Worm (Caenorhabditis elegans): ENCODE results near the gene ZK250.2.
"Not testable (repeated sequence)": the region's sequence is repeated elsewhere in the genome, so short reads cannot be mapped to it uniquely, and the experiment has no call there.

ZK250.2 gene

ce11 chrII:1949119-1949518 is 626 bp downstream of the ZK250.2 start:
- TF ChIP-seq elt-2 (tag; optimal IDR thresholded peaks at IDR 0.05): peak; percentile 99
- TF ChIP-seq pha-4 (tag; optimal IDR thresholded peaks at IDR 0.05): no peak

DNA sequence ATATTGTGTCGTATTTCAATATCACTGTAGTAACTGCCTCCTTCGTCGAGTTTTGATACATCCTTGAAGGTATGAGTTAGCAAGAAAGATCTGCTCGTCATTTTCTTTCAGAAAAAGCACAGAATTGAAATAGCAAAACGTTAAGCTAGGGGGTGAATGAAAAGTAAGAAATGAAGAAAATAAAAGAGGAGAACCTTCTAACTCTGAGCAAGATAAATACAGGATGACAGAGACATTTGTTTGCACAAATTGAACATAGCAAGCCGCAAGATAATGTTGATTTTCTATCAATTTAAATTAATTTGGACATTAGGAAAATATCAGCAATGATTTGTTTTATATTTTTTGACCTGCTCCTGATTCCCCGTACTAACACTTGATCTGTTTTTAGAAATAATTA is 7.1 kb downstream of the ZK250.2 start, which contains the start of gene math-49:
Gene math-49, minus strand, starts transcription at position 101 of the 400 bp plus-strand sequence.
- not testable (repeated sequence) for TF ChIP-seq gmeb-2, K02D7.2, madf-2 (tag; optimal IDR thresholded peaks at IDR 0.05)

- TF ChIP-seq elt-2 (tag; optimal IDR thresholded peaks at IDR 0.05) (peak; percentile 52), lim-6 (tag; optimal IDR thresholded peaks at IDR 0.05) (no peak)
Measured at ce11 chrII:1986979-1987378, 38.5 kb downstream of the ZK250.2 start, which contains the start of gene Y16E11A.4. Gene Y16E11A.4, plus strand, starts transcription at chrII:1987279.

ce11 chrII:1989010-1989409 is 40.5 kb downstream of the ZK250.2 start, which contains the start of gene math-44:
Gene math-44, plus strand, starts transcription at chrII:1989310.
- TF ChIP-seq pha-4 (tag; optimal IDR thresholded peaks at IDR 0.05): no peak
- TF ChIP-seq ceh-9 (tag; optimal IDR thresholded peaks at IDR 0.05): no peak
- TF ChIP-seq npax-4 (tag; optimal IDR thresholded peaks at IDR 0.05): no peak

DNA sequence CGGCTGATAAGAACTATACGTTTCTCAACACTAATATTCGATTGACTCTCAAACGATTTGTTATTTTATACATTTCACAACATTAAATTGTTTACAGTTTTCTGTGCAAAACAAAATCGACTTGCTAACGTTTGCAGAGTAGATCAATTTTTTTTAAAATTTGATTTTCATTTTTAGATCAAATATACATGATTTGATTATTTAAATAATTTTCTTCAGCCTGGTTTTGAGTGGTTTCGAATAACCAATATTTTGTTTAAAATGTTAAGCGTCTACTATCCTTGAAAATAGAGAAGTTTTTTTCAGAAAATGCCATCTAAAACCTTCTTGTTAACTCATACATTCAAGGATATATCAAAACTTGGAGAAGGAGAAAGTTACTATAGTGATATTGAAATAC is 45.2 kb downstream of the ZK250.2 start, which contains the start of gene math-21:
Gene math-21, plus strand, starts transcription at position 301 of the 400 bp plus-strand sequence.
- no peak for TF ChIP-seq ceh-6 (GFP tag; optimal IDR thresholded peaks at IDR 0.05)
- TF ChIP-seq rnt-1 (tag; optimal IDR thresholded peaks at IDR 0.05): no peak
- TF ChIP-seq ceh-2 (tag; optimal IDR thresholded peaks at IDR 0.05): no peak
- TF ChIP-seq dve-1 (tag; optimal IDR thresholded peaks at IDR 0.05): no peak
- no peak for TF ChIP-seq ama-1 (optimal IDR thresholded peaks at IDR 0.05)
- TF ChIP-seq ceh-45 (GFP tag; IDR thresholded peaks at IDR 0.05): no peak
- no peak for TF ChIP-seq K09A11.1 (tag; optimal IDR thresholded peaks at IDR 0.05; ENCODE audit: insufficient read depth)
- TF ChIP-seq dmd-4 (tag; optimal IDR thresholded peaks at IDR 0.05; ENCODE audit: borderline replicate concordance): no peak
- TF ChIP-seq nhr-11 (tag; optimal IDR thresholded peaks at IDR 0.05): no peak
- no peak for TF ChIP-seq hlh-8 (tag; optimal IDR thresholded peaks at IDR 0.05)
- TF ChIP-seq ceh-48 (tag; optimal IDR thresholded peaks at IDR 0.05): no peak
- TF ChIP-seq C38D4.7 (GFP tag; optimal IDR thresholded peaks at IDR 0.05): no peak
- no peak for TF ChIP-seq fkh-10 (GFP tag; optimal IDR thresholded peaks at IDR 0.05)
- no peak for TF ChIP-seq ceh-22 (tag; optimal IDR thresholded peaks at IDR 0.05)
- TF ChIP-seq tbx-7 (tag; optimal IDR thresholded peaks at IDR 0.05): no peak
- TF ChIP-seq pros-1 (tag; optimal IDR thresholded peaks at IDR 0.05): no peak
- no peak for TF ChIP-seq T23F11.4 (GFP tag; optimal IDR thresholded peaks at IDR 0.05)
- no peak for TF ChIP-seq npax-4 (tag; optimal IDR thresholded peaks at IDR 0.05)

DNA sequence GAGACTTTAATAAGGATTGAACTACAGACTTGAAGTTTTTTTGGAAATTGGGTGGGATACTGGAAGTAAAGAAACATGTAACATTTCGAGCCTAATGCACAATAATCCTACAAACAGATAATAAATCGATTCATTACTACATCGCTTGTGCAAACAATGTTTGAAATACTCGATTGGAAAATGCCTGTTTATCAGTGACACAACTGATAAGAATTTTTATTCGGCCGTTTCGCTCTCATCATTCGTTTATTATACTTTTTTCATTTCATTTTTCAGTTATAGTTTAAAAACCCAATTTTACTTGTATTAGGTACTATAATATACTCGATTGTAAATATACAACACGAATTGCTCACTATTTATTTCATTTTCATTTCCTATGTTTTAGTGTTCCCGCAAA is 47.3 kb downstream of the ZK250.2 start:
- no peak for TF ChIP-seq zip-5 (tag; optimal IDR thresholded peaks at IDR 0.05)
- peak; percentile 84 for TF ChIP-seq elt-2 (tag; optimal IDR thresholded peaks at IDR 0.05)

- TF ChIP-seq madf-2 (tag; optimal IDR thresholded peaks at IDR 0.05) (no peak), syd-9 (tag; optimal IDR thresholded peaks at IDR 0.05) (no peak), unc-86 (tag; optimal IDR thresholded peaks at IDR 0.05) (no peak), Y22D7AL.16 (tag; optimal IDR thresholded peaks at IDR 0.05) (no peak), ceh-14 (tag; optimal IDR thresholded peaks at IDR 0.05) (no peak), C38D4.7 (GFP tag; optimal IDR thresholded peaks at IDR 0.05) (no peak), K02D7.2 (tag; optimal IDR thresholded peaks at IDR 0.05) (no peak), unc-55 (GFP tag; optimal IDR thresholded peaks at IDR 0.05) (no peak), hlh-6 (tag; optimal IDR thresholded peaks at IDR 0.05) (no peak)
Measured at ce11 chrII:1996237-1996636, 47.7 kb downstream of the ZK250.2 start, which contains the start of gene math-20. Gene math-20, plus strand, starts transcription at chrII:1996537.
